Fruit fly (Drosophila melanogaster): ENCODE results near the gene Uch-L5.
A peak's percentile ranks its signal among the peaks of the same experiment; 100 is the strongest.

Gene Uch-L5

DNA sequence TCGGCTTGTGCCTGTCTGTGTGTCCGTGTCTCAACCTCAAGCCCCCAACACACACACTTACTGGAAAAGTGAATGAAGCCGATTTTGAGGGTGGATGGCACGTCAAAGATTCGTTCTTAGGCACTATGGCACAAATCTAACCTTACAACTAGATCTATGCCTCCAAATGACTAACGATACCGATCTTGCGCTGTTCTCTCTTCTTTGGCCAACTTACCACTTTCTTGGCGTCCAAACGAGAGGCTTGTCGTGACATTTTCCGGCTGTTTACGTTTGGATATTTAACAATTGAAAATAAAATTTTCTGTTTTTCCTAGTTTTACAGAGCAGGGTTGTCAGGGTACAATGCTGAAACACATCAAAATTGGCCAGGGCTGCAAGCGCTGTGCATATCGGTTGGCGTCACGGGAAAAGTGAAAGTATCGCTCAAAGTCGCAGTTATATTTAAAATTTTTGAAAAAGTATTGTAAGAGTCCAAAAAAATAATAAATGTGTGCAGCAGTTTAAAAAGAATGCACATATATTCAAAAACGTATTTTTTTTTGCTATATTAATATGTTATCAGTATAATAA lies 34.8 kb downstream of the Uch-L5 start, which contains the start of the genes Bet3 and Nf-YA (continued):
- TF ChIP-seq cg (GFP tag; optimal IDR thresholded peaks at IDR 0.05) (peak; percentile 6), scrt (GFP tag; optimal IDR thresholded peaks at IDR 0.05) (peak; percentile 20), rib (GFP tag; IDR thresholded peaks at IDR 0.05) (peak; percentile 35; the same call in 1 of the 2 replicates), Dip2 (GFP tag; IDR thresholded peaks at IDR 0.05) (no peak), CG13424 (tag; optimal IDR thresholded peaks at IDR 0.05) (peak; percentile 55), HLH4C (GFP tag; IDR thresholded peaks at IDR 0.05; ENCODE audit: partially characterized antibody) (peak; percentile 69), h (optimal IDR thresholded peaks at IDR 0.05) (no peak), Ssrp (tag; optimal IDR thresholded peaks at IDR 0.05) (peak; percentile 44), slp2 (GFP tag; optimal IDR thresholded peaks at IDR 0.05) (peak; percentile 27), CG10147 (GFP tag; optimal IDR thresholded peaks at IDR 0.05) (no peak), lmd (GFP tag; IDR thresholded peaks at IDR 0.05) (peak; percentile 54), jumu (GFP tag; optimal IDR thresholded peaks at IDR 0.05) (peak; percentile 55), ems (GFP tag; optimal IDR thresholded peaks at IDR 0.05) (peak; percentile 29), ac (GFP tag; optimal IDR thresholded peaks at IDR 0.05) (no peak), D19A (tag; optimal IDR thresholded peaks at IDR 0.05) (peak; percentile 20), Dbx (GFP tag; IDR thresholded peaks at IDR 0.05) (peak; percentile 57; the same call in 1 of the 3 replicates), CG8388 (GFP tag; optimal IDR thresholded peaks at IDR 0.05) (peak; percentile 21), CG7745 (tag; optimal IDR thresholded peaks at IDR 0.05) (no peak), mam (GFP tag; optimal IDR thresholded peaks at IDR 0.05) (peak; percentile 90), pum (GFP tag; optimal IDR thresholded peaks at IDR 0.05) (peak; percentile 76), CG1603 (tag; optimal IDR thresholded peaks at IDR 0.05) (peak; percentile 79), CG12744 (GFP tag; optimal IDR thresholded peaks at IDR 0.05) (peak; percentile 21), CG14667 (GFP tag; IDR thresholded peaks at IDR 0.05) (no peak; the same call in 1 of the 2 replicates), CG12769 (tag; optimal IDR thresholded peaks at IDR 0.05) (peak; percentile 43), CG3281 (GFP tag; optimal IDR thresholded peaks at IDR 0.05) (peak; percentile 40), Doc3 (GFP tag; IDR thresholded peaks at IDR 0.05; ENCODE audit: partially characterized antibody) (peak; percentile 80), exex (tag; optimal IDR thresholded peaks at IDR 0.05) (no peak), CG9609 (GFP tag; optimal IDR thresholded peaks at IDR 0.05) (peak; percentile 55), dpn (GFP tag; optimal IDR thresholded peaks at IDR 0.05) (peak; percentile 65 to 68), Ada2b (GFP tag; IDR thresholded peaks at IDR 0.05) (peak; percentile 47; the same call in 1 of the 2 replicates), CG7987 (GFP tag; optimal IDR thresholded peaks at IDR 0.05) (peak; percentile 35), nom (GFP tag; optimal IDR thresholded peaks at IDR 0.05) (no peak), hb (GFP tag; IDR thresholded peaks at IDR 0.05; ENCODE audit: partially characterized antibody) (peak; percentile 84), Ptx1 (GFP tag; IDR thresholded peaks at IDR 0.05) (peak; percentile 53; the same call in 1 of the 2 replicates), slbo (GFP tag; IDR thresholded peaks at IDR 0.05) (peak; percentile 88), CG9876 (GFP tag; optimal IDR thresholded peaks at IDR 0.05) (peak; percentile 8), CG4730 (GFP tag; IDR thresholded peaks at IDR 0.05) (0 out of 2 replicates have a peak, but pooled peaks have one; percentile 19), CG4360 (GFP tag; IDR thresholded peaks at IDR 0.05) (no peak), E2f1 (GFP tag; IDR thresholded peaks at IDR 0.05) (peak; percentile 19; the same call in 1 of the 2 replicates), CG13296 (GFP tag; optimal IDR thresholded peaks at IDR 0.05) (peak; percentile 0), CG11093 (GFP tag; IDR thresholded peaks at IDR 0.05) (0 out of 3 replicates have a peak, but pooled peaks have one; percentile 17), CG6272 (GFP tag; IDR thresholded peaks at IDR 0.05) (peak; percentile 59; the same call in 1 of the 2 replicates), sob (GFP tag; IDR thresholded peaks at IDR 0.05) (peak; percentile 62), Sox102F (GFP tag; optimal IDR thresholded peaks at IDR 0.05) (peak; percentile 4), ind (GFP tag; optimal IDR thresholded peaks at IDR 0.05) (peak; percentile 61), CG6765 (GFP tag; optimal IDR thresholded peaks at IDR 0.05) (no peak), CG2116 (GFP tag; optimal IDR thresholded peaks at IDR 0.05) (peak; percentile 96), Deaf1 (tag; optimal IDR thresholded peaks at IDR 0.05) (no peak), CG12219 (GFP tag; optimal IDR thresholded peaks at IDR 0.05) (no peak), CG7963 (GFP tag; IDR thresholded peaks at IDR 0.05; ENCODE audit: partially characterized antibody) (peak; percentile 72; the same call in 2 of the 3 replicates)
